Worm (Caenorhabditis elegans) whole organism, L4 larva: ENCODE data around the gene nep-17.

ENCODE experiments used
- F26F4.8 ChIP-seq: fragments of 200-800 bp; sonication (Bioruptor generic); conservative IDR thresholded peaks from 2 replicates; pipeline ENCODE4 v1.3.6; 2022; ENCODE audit warnings: missing genetic modification characterization, missing compliant biosample characterization
- F37D6.2 ChIP-seq: sonication (generic microtip); optimal IDR thresholded peaks from 2 replicates; lab custom pipeline; 2016; ENCODE audit warnings: mild to moderate bottlenecking, missing genetic modification characterization, missing compliant biosample characterization
- F44E2.7 ChIP-seq: fragments of 200-800 bp; sonication (Bioruptor generic); IDR thresholded peaks from 2 replicates; pipeline ENCODE4 v2.1.2; 2022; ENCODE audit warnings: missing genetic modification characterization, missing compliant biosample characterization
- F49E8.2 ChIP-seq: sonication (generic microtip); optimal IDR thresholded peaks from 2 replicates; lab custom pipeline; 2016; ENCODE audit warnings: missing compliant biosample characterization, mild to moderate bottlenecking, missing genetic modification characterization, borderline replicate concordance
- R02D3.7 ChIP-seq: fragments of 150-350 bp; sonication (generic microtip); optimal IDR thresholded peaks from 3 replicates; lab custom pipeline; 2014; ENCODE audit warnings: missing biosample characterization, missing genetic modification characterization
- T26A8.4 ChIP-seq: fragments of 200-800 bp; sonication (Bioruptor generic); IDR thresholded peaks from 2 replicates; pipeline ENCODE4 v1.3.6; 2022; ENCODE audit warnings: missing genetic modification characterization, missing compliant biosample characterization
- Y105C5A.15 ChIP-seq: fragments of 200-800 bp; sonication (Bioruptor generic); IDR thresholded peaks from 2 replicates; pipeline ENCODE4 v1.3.6; 2022; ENCODE audit warnings: missing genetic modification characterization, missing compliant biosample characterization
- ZK546.5 ChIP-seq, 2 experiments: sonication (generic microtip); optimal IDR thresholded peaks; 2 replicates each; lab custom pipeline; 2017; ENCODE audit warnings: missing biosample characterization in 2 of 2, missing genetic modification characterization in 2 of 2
- aly-2 ChIP-seq: sonication (generic microtip); optimal IDR thresholded peaks from 2 replicates; lab custom pipeline; 2018; ENCODE audit warnings: missing biosample characterization, missing genetic modification characterization
- ama-1 ChIP-seq: fragments of 150-350 bp; optimal IDR thresholded peaks from 2 replicates; lab custom pipeline; 2014; ENCODE audit warnings: inconsistent platforms, mixed read lengths
- attf-4 ChIP-seq: sonication (generic microtip); optimal IDR thresholded peaks from 3 replicates; lab custom pipeline; 2017; ENCODE audit warnings: missing biosample characterization, missing genetic modification characterization
- ceh-32 ChIP-seq: sonication (generic microtip); optimal IDR thresholded peaks from 2 replicates; lab custom pipeline; 2016; ENCODE audit warnings: mild to moderate bottlenecking, missing genetic modification characterization, missing compliant biosample characterization; ENCODE audit not compliant: poor library complexity
- ceh-62 ChIP-seq: sonication (generic microtip); optimal IDR thresholded peaks from 2 replicates; lab custom pipeline; 2017; ENCODE audit warnings: missing biosample characterization, missing genetic modification characterization
- ctbp-1 ChIP-seq: fragments of 200-800 bp; sonication (Bioruptor generic); IDR thresholded peaks from 2 replicates; pipeline ENCODE4 v1.3.6; 2022; ENCODE audit warnings: missing genetic modification reagents, missing genetic modification characterization, missing compliant biosample characterization
- daf-12 ChIP-seq: fragments of 150-350 bp; optimal IDR thresholded peaks from 2 replicates; lab custom pipeline; 2014; ENCODE audit warnings: missing biosample characterization, missing genetic modification reagents, missing genetic modification characterization
- daf-16 ChIP-seq, 3 experiments: sonication (generic microtip); optimal IDR thresholded peaks; 2 replicates each; lab custom pipeline; 2016 to 2017; ENCODE audit warnings: missing genetic modification characterization in 3 of 3, missing genetic modification reagents in 3 of 3, mild to moderate bottlenecking in 2 of 3, missing compliant biosample characterization in 2 of 3, missing biosample characterization in 1 of 3, moderate library complexity in 1 of 3
- daf-19 ChIP-seq: fragments of 200-800 bp; sonication (Bioruptor generic); conservative IDR thresholded peaks from 2 replicates; pipeline ENCODE4 v1.3.6; 2022; ENCODE audit warnings: missing genetic modification characterization, missing compliant biosample characterization
- dmd-8 ChIP-seq: fragments of 200-800 bp; sonication (Bioruptor generic); IDR thresholded peaks from 2 replicates; pipeline ENCODE4 v1.3.6; 2022; ENCODE audit warnings: missing genetic modification characterization, missing compliant biosample characterization
- dmd-9 ChIP-seq: fragments of 200-800 bp; sonication (Bioruptor generic); IDR thresholded peaks from 2 replicates; pipeline ENCODE4 v1.3.6; 2022; ENCODE audit warnings: missing genetic modification reagents, missing genetic modification characterization, missing compliant biosample characterization
- duxl-1 ChIP-seq: sonication (generic microtip); optimal IDR thresholded peaks from 2 replicates; lab custom pipeline; 2016; ENCODE audit warnings: mild to moderate bottlenecking, missing genetic modification characterization, moderate library complexity, missing compliant biosample characterization; ENCODE audit not compliant: poor library complexity
- egl-27 ChIP-seq: sonication (generic microtip); optimal IDR thresholded peaks from 3 replicates; lab custom pipeline; 2017; ENCODE audit warnings: missing biosample characterization, missing genetic modification reagents, missing genetic modification characterization
- fkh-10 ChIP-seq: fragments of 150-350 bp; optimal IDR thresholded peaks from 2 replicates; lab custom pipeline; 2014; ENCODE audit warnings: missing biosample characterization, missing genetic modification reagents, missing genetic modification characterization
- fos-1 ChIP-seq: fragments of 150-350 bp; optimal IDR thresholded peaks from 2 replicates; lab custom pipeline; 2014; ENCODE audit warnings: missing biosample characterization, missing genetic modification characterization
- hlh-30 ChIP-seq: sonication (generic microtip); optimal IDR thresholded peaks from 2 replicates; lab custom pipeline; 2017; ENCODE audit warnings: antibody characterized with exemption, mild to moderate bottlenecking, missing genetic modification characterization, missing compliant biosample characterization; ENCODE audit not compliant: insufficient read depth
- hmg-1.1 ChIP-seq: fragments of 200-800 bp; sonication (Bioruptor generic); IDR thresholded peaks from 2 replicates; pipeline ENCODE4 v1.3.6; 2022; ENCODE audit warnings: missing genetic modification reagents, missing genetic modification characterization, missing compliant biosample characterization
- jun-1 ChIP-seq: fragments of 150-350 bp; optimal IDR thresholded peaks from 2 replicates; lab custom pipeline; 2014; ENCODE audit warnings: missing biosample characterization, missing genetic modification reagents, missing genetic modification characterization
- lim-7 ChIP-seq: fragments of 200-800 bp; sonication (Bioruptor generic); IDR thresholded peaks from 2 replicates; pipeline ENCODE4 v1.3.6; 2022; ENCODE audit warnings: missing genetic modification characterization, missing compliant biosample characterization
- lin-15B ChIP-seq: fragments of 150-350 bp; sonication (generic microtip); optimal IDR thresholded peaks from 3 replicates; lab custom pipeline; 2014; ENCODE audit warnings: missing biosample characterization, missing genetic modification characterization
- lin-39 ChIP-seq: fragments of 150-350 bp; optimal IDR thresholded peaks from 2 replicates; lab custom pipeline; 2014; ENCODE audit warnings: missing biosample characterization, missing genetic modification reagents, missing genetic modification characterization
- lir-3 ChIP-seq: sonication (generic microtip); optimal IDR thresholded peaks from 2 replicates; lab custom pipeline; 2016; ENCODE audit warnings: mild to moderate bottlenecking, missing genetic modification characterization, missing compliant biosample characterization
- lsy-2 ChIP-seq, 2 experiments: fragments of 150-350 bp in 1 of 2; sonication (generic microtip) in 1 of 2; optimal IDR thresholded peaks; 2 replicates each; lab custom pipeline; 2014 to 2017; ENCODE audit warnings: missing biosample characterization in 2 of 2, missing genetic modification characterization in 2 of 2
- mdt-29 ChIP-seq: fragments of 200-800 bp; sonication (Bioruptor generic); IDR thresholded peaks from 2 replicates; pipeline ENCODE4 v1.3.6; 2022; ENCODE audit warnings: missing genetic modification reagents, missing genetic modification characterization, missing compliant biosample characterization
- mep-1 ChIP-seq: fragments of 150-350 bp; sonication (generic microtip); optimal IDR thresholded peaks from 3 replicates; lab custom pipeline; 2014; ENCODE audit warnings: missing biosample characterization, missing genetic modification characterization
- mes-2 ChIP-seq: sonication (generic microtip); optimal IDR thresholded peaks from 2 replicates; lab custom pipeline; 2016; ENCODE audit warnings: missing genotype, mild to moderate bottlenecking, missing genetic modification characterization, missing compliant biosample characterization; ENCODE audit not compliant: poor library complexity, severe bottlenecking
- mxl-3 ChIP-seq: fragments of 200-800 bp; sonication (Bioruptor generic); optimal IDR thresholded peaks from 2 replicates; lab custom pipeline; 2018; ENCODE audit warnings: mild to moderate bottlenecking, missing genetic modification characterization, missing compliant biosample characterization
- nhr-10 ChIP-seq: fragments of 150-350 bp; optimal IDR thresholded peaks from 2 replicates; lab custom pipeline; 2014; ENCODE audit warnings: missing biosample characterization, missing genetic modification characterization
- nhr-102 ChIP-seq: sonication (generic microtip); optimal IDR thresholded peaks from 2 replicates; lab custom pipeline; 2016; ENCODE audit warnings: mild to moderate bottlenecking, missing genetic modification characterization, moderate library complexity, missing compliant biosample characterization
- nhr-11 ChIP-seq: fragments of 150-350 bp; optimal IDR thresholded peaks from 2 replicates; lab custom pipeline; 2014; ENCODE audit warnings: missing biosample characterization, missing genetic modification characterization
- nhr-237 ChIP-seq: sonication (generic microtip); optimal IDR thresholded peaks from 2 replicates; lab custom pipeline; 2017; ENCODE audit warnings: missing biosample characterization, missing genetic modification characterization
- nhr-41 ChIP-seq: fragments of 200-800 bp; sonication (Bioruptor generic); IDR thresholded peaks from 2 replicates; pipeline ENCODE4 v1.3.6; 2022; ENCODE audit warnings: missing genetic modification reagents, missing genetic modification characterization, missing compliant biosample characterization
- nhr-42 ChIP-seq: fragments of 200-800 bp; sonication (Bioruptor generic); IDR thresholded peaks from 2 replicates; pipeline ENCODE4 v1.3.6; 2022; ENCODE audit warnings: missing genetic modification characterization, missing compliant biosample characterization
- nhr-48 ChIP-seq: sonication (generic microtip); optimal IDR thresholded peaks from 2 replicates; lab custom pipeline; 2016; ENCODE audit warnings: mild to moderate bottlenecking, missing genetic modification characterization, missing compliant biosample characterization
- nhr-6 ChIP-seq: fragments of 150-350 bp; optimal IDR thresholded peaks from 2 replicates; lab custom pipeline; 2014; ENCODE audit warnings: missing biosample characterization, missing genetic modification characterization
- php-3 ChIP-seq: fragments of 200-800 bp; sonication (Bioruptor generic); IDR thresholded peaks from 2 replicates; pipeline ENCODE4 v1.3.6; 2022; ENCODE audit warnings: missing genetic modification reagents, missing genetic modification characterization, missing compliant biosample characterization
- rbr-2 ChIP-seq: sonication (generic microtip); optimal IDR thresholded peaks from 2 replicates; lab custom pipeline; 2016; ENCODE audit warnings: missing genotype, missing genetic modification characterization, missing compliant biosample characterization
- saeg-2 ChIP-seq: fragments of 200-800 bp; sonication (Bioruptor generic); IDR thresholded peaks from 2 replicates; pipeline ENCODE4 v1.3.6; 2022; ENCODE audit warnings: missing genetic modification reagents, missing genetic modification characterization, missing compliant biosample characterization
- snpc-1.2 ChIP-seq: fragments of 200-800 bp; sonication (Bioruptor generic); IDR thresholded peaks from 2 replicates; pipeline ENCODE4 v1.3.6; 2022; ENCODE audit warnings: missing genetic modification reagents, missing genetic modification characterization, missing compliant biosample characterization
- spr-3 ChIP-seq: fragments of 200-800 bp; sonication (Bioruptor generic); optimal IDR thresholded peaks from 2 replicates; lab custom pipeline; 2018; ENCODE audit warnings: mild to moderate bottlenecking, missing genetic modification characterization, missing compliant biosample characterization
- unc-130 ChIP-seq: sonication (generic microtip); optimal IDR thresholded peaks from 2 replicates; lab custom pipeline; 2016; ENCODE audit warnings: missing genetic modification reagents, missing genetic modification characterization, missing compliant biosample characterization
- zfp-3 ChIP-seq: fragments of 200-800 bp; sonication (Bioruptor generic); conservative IDR thresholded peaks from 2 replicates; pipeline ENCODE4 v1.3.6; 2022; ENCODE audit warnings: missing genetic modification reagents, missing genetic modification characterization, missing compliant biosample characterization
- ztf-7 ChIP-seq: fragments of 150-350 bp; optimal IDR thresholded peaks from 2 replicates; lab custom pipeline; 2014; ENCODE audit warnings: missing biosample characterization, missing genetic modification characterization

Gene nep-17

ce11 chrII:13521179-13521616 is 13.6 kb downstream of the nep-17 start:
- TF ChIP-seq nhr-42 (GFP tag; lab: Robert Waterston, UW) = no peak
- no peak for TF ChIP-seq spr-3
- no peak for TF ChIP-seq attf-4
- TF ChIP-seq nhr-10 (tag; lab: Kevin White, UChicago) = no peak
- TF ChIP-seq rbr-2 (tag; lab: Kevin White, UChicago) = no peak
- 0 out of 2 replicates have a peak, but pooled peaks have one; percentile 10 for TF ChIP-seq saeg-2 (GFP tag; lab: Robert Waterston, UW)
- TF ChIP-seq aly-2 (tag; lab: Kevin White, UChicago) = peak; percentile 12
- TF ChIP-seq mes-2 = peak; percentile 36
- TF ChIP-seq nhr-6 (tag; lab: Kevin White, UChicago) = no peak
- peak; percentile 87 for TF ChIP-seq snpc-1.2 (GFP tag; lab: Robert Waterston, UW)
- no peak for TF ChIP-seq lin-39 (tag; lab: Kevin White, UChicago)
- peak; percentile 78 for TF ChIP-seq unc-130 (GFP tag; lab: Kevin White, UChicago)
- TF ChIP-seq fos-1 (tag; lab: Kevin White, UChicago) = no peak
- TF ChIP-seq duxl-1 (tag; lab: Kevin White, UChicago) = no peak
- TF ChIP-seq nhr-11 (tag; lab: Kevin White, UChicago) = no peak
- no peak for TF ChIP-seq nhr-102 (tag; lab: Kevin White, UChicago)
- no peak for TF ChIP-seq php-3 (GFP tag; lab: Robert Waterston, UW)
- no peak for TF ChIP-seq fkh-10 (GFP tag; lab: Kevin White, UChicago)
- peak; percentile 87 for TF ChIP-seq mdt-29 (GFP tag; lab: Robert Waterston, UW)
- TF ChIP-seq T26A8.4 (GFP tag; lab: Robert Waterston, UW) = no peak; the same call in none of the 2 replicates
- TF ChIP-seq ceh-32 = no peak
- no peak for TF ChIP-seq R02D3.7 (tag; lab: Kevin White, UChicago)
- no peak for TF ChIP-seq F44E2.7 (GFP tag; lab: Robert Waterston, UW)
- TF ChIP-seq nhr-237 (tag; lab: Kevin White, UChicago) = no peak
- TF ChIP-seq egl-27 (tag; lab: Kevin White, UChicago) = no peak
- TF ChIP-seq lin-15B = no peak
- TF ChIP-seq lsy-2 (tag; optimal IDR thresholded peaks at IDR 0.05; lab: Kevin White, UChicago) = no peak
- 0 out of 2 replicates have a peak, but pooled peaks have one; percentile 37 for TF ChIP-seq lim-7
- no peak for TF ChIP-seq hmg-1.1 (GFP tag; lab: Robert Waterston, UW)
- TF ChIP-seq daf-16 (GFP tag; optimal IDR thresholded peaks at IDR 0.05; lab: Kevin White, UChicago) = peak in 1 of 2 experiments; percentile 0
- no peak for TF ChIP-seq daf-16 (tag; optimal IDR thresholded peaks at IDR 0.05; lab: Kevin White, UChicago)
- no peak for TF ChIP-seq zfp-3 (GFP tag; lab: Robert Waterston, UW)
- no peak for TF ChIP-seq ceh-62
- TF ChIP-seq F49E8.2 (tag; lab: Kevin White, UChicago) = peak; percentile 95
- no peak for TF ChIP-seq mxl-3 (GFP tag; lab: Kevin White, UChicago)
- no peak for TF ChIP-seq mep-1 (tag; lab: Kevin White, UChicago)
- peak; percentile 60; the same call in 1 of the 2 replicates for TF ChIP-seq ctbp-1 (GFP tag; lab: Robert Waterston, UW)
- no peak for TF ChIP-seq daf-19
- no peak for TF ChIP-seq dmd-9 (GFP tag; lab: Robert Waterston, UW)
- no peak for TF ChIP-seq ZK546.5 (tag; optimal IDR thresholded peaks at IDR 0.05; lab: Kevin White, UChicago)
- no peak for TF ChIP-seq hlh-30 (tag; lab: Kevin White, UChicago)
- TF ChIP-seq daf-12 (tag; lab: Kevin White, UChicago) = no peak
- TF ChIP-seq nhr-48 (tag; lab: Kevin White, UChicago) = peak; percentile 14
- no peak for TF ChIP-seq F37D6.2 (tag; lab: Kevin White, UChicago)
- TF ChIP-seq dmd-8 = peak; percentile 58; the same call in 1 of the 2 replicates
- no peak for TF ChIP-seq jun-1
- TF ChIP-seq ztf-7 (tag; lab: Kevin White, UChicago) = no peak
- peak; percentile 70 for TF ChIP-seq ama-1 (lab: Kevin White, UChicago)
- TF ChIP-seq Y105C5A.15 (GFP tag; lab: Robert Waterston, UW) = 0 out of 2 replicates have a peak, but pooled peaks have one; percentile 52
- TF ChIP-seq lir-3 = no peak
- TF ChIP-seq F26F4.8 = 0 out of 2 replicates have a peak, but pooled peaks have one; percentile 25
- no peak for TF ChIP-seq nhr-41 (GFP tag; lab: Robert Waterston, UW)
